Worm (Caenorhabditis elegans) whole organism, L2 larva: ENCODE results near the gene sre-51.

Source experiments
- F13H6.1 ChIP-seq: sonication (generic microtip); optimal IDR thresholded peaks from 2 replicates; lab custom pipeline; 2016; ENCODE audit warnings: missing genetic modification characterization, missing compliant biosample characterization
- ama-1 ChIP-seq: fragments of 150-350 bp; optimal IDR thresholded peaks from 2 replicates; lab custom pipeline; 2018; ENCODE audit warnings: inconsistent platforms
- egl-27 ChIP-seq: sonication (generic microtip); optimal IDR thresholded peaks from 3 replicates; lab custom pipeline; 2017; ENCODE audit warnings: missing biosample characterization, missing genetic modification reagents, missing genetic modification characterization
- elt-3 ChIP-seq: sonication (generic microtip); optimal IDR thresholded peaks from 2 replicates; lab custom pipeline; 2017; ENCODE audit warnings: missing biosample characterization, missing genetic modification characterization
- lin-39 ChIP-seq: fragments of 150-350 bp; optimal IDR thresholded peaks from 2 replicates; lab custom pipeline; 2014; ENCODE audit warnings: missing biosample characterization, missing genetic modification reagents, missing genetic modification characterization
- skn-1 ChIP-seq: sonication (generic microtip); optimal IDR thresholded peaks from 2 replicates; lab custom pipeline; 2017; ENCODE audit warnings: missing biosample characterization, missing genetic modification characterization
- snpc-4 ChIP-seq: fragments of 150-350 bp; optimal IDR thresholded peaks from 2 replicates; lab custom pipeline; 2014; ENCODE audit warnings: missing biosample characterization, missing genetic modification characterization
- unc-39 ChIP-seq: fragments of 150-350 bp; optimal IDR thresholded peaks from 2 replicates; lab custom pipeline; 2014; ENCODE audit warnings: missing biosample characterization, missing genetic modification characterization
- ztf-4 ChIP-seq: fragments of 150-350 bp; optimal IDR thresholded peaks from 2 replicates; lab custom pipeline; 2014; ENCODE audit warnings: missing biosample characterization, missing genetic modification characterization

DNA sequence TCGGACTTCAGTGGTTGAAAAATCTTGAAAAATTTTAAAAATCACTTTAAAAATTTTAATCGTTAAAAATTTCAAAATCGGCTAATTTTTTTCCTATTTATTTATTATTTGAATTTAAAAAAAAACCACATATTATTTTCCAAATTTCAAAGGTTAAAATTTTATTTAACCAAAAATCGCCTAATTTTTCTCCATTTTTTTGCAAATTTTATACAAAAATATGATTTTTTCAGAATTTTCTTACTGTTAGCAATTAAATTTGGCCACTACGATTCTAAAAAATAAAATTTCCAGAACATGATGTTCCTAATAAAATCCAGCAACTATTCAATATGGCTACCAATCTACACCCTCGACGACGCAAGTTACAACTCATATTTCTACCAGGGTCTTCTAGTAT, 21.0 kb downstream of the sre-51 start, which contains the start of gene sre-54:
- TF ChIP-seq elt-3 (tag; lab: Kevin White, UChicago) (no peak), skn-1 (tag; lab: Kevin White, UChicago) (no peak), F13H6.1 (tag; lab: Kevin White, UChicago) (no peak), ztf-4 (tag; lab: Kevin White, UChicago) (no peak), unc-39 (tag; lab: Kevin White, UChicago) (no peak), snpc-4 (tag; lab: Kevin White, UChicago) (no peak), ama-1 (lab: Kevin White, UChicago) (no peak), egl-27 (tag; lab: Kevin White, UChicago) (no peak), lin-39 (tag; lab: Kevin White, UChicago) (no peak)
